Fruit fly (Drosophila melanogaster): ENCODE results near the gene CG3777.

CG3777 gene

dm6 chrX:294839-295238 is 15.3 kb downstream of the CG3777 start, which contains the start of gene CG13375:
CG13375 (minus strand) TSS chrX:294962.
- TF ChIP-seq rn (GFP tag; IDR thresholded peaks at IDR 0.05) (no peak), Pif1A (GFP tag; optimal IDR thresholded peaks at IDR 0.05) (no peak), CG4496 (GFP tag; IDR thresholded peaks at IDR 0.05) (no peak), CG14655 (GFP tag; optimal IDR thresholded peaks at IDR 0.05) (no peak)

- TF ChIP-seq CG9948 (tag; optimal IDR thresholded peaks at IDR 0.05) (no peak), CG8301 (tag; optimal IDR thresholded peaks at IDR 0.05) (no peak)
These were observed 27.9 kb downstream of the CG3777 start, which contains the start of gene CG12470 for dm6 chrX:307384-307783. CG12470 (plus strand) TSS chrX:307684.

dm6 chrX:311328-311727 is 31.8 kb downstream of the CG3777 start:
- no peak for TF ChIP-seq fd96Ca (GFP tag; IDR thresholded peaks at IDR 0.05)
- no peak for TF ChIP-seq Pif1A (GFP tag; optimal IDR thresholded peaks at IDR 0.05)
- TF ChIP-seq CG10348 (GFP tag; IDR thresholded peaks at IDR 0.05): no peak
- TF ChIP-seq CG8301 (tag; optimal IDR thresholded peaks at IDR 0.05): peak; percentile 3
- TF ChIP-seq CG17806 (tag; optimal IDR thresholded peaks at IDR 0.05): no peak
- TF ChIP-seq CG13204 (GFP tag; optimal IDR thresholded peaks at IDR 0.05): no peak
- TF ChIP-seq CG15710 (tag; optimal IDR thresholded peaks at IDR 0.05): no peak
- TF ChIP-seq gl (tag; optimal IDR thresholded peaks at IDR 0.05): no peak
- TF ChIP-seq CG32121 (GFP tag; IDR thresholded peaks at IDR 0.05): 0 out of 2 replicates have a peak, but pooled peaks have one; percentile 21
- TF ChIP-seq Ets98B (GFP tag; IDR thresholded peaks at IDR 0.05): no peak
- TF ChIP-seq D1 (tag; optimal IDR thresholded peaks at IDR 0.05): no peak
- TF ChIP-seq CG14655 (GFP tag; optimal IDR thresholded peaks at IDR 0.05): peak; percentile 9

- TF ChIP-seq CG32121 (GFP tag; IDR thresholded peaks at IDR 0.05): no peak
- TF ChIP-seq CG34367 (tag; optimal IDR thresholded peaks at IDR 0.05): no peak
- TF ChIP-seq CG4496 (GFP tag; IDR thresholded peaks at IDR 0.05): no peak
- no peak for TF ChIP-seq gl (tag; optimal IDR thresholded peaks at IDR 0.05)
- no peak for TF ChIP-seq Snoo (tag; optimal IDR thresholded peaks at IDR 0.05)
- TF ChIP-seq fd96Ca (GFP tag; IDR thresholded peaks at IDR 0.05): no peak
- no peak for TF ChIP-seq Pif1A (GFP tag; optimal IDR thresholded peaks at IDR 0.05)
These were observed 35.3 kb downstream of the CG3777 start, which contains the start of gene Or1a for dm6 chrX:314823-315222. Or1a (plus strand) TSS chrX:315123.

- TF ChIP-seq Ets98B (GFP tag; IDR thresholded peaks at IDR 0.05): no peak
- TF ChIP-seq CG8301 (tag; optimal IDR thresholded peaks at IDR 0.05): peak; percentile 9
- peak; percentile 26 for TF ChIP-seq CG14655 (GFP tag; optimal IDR thresholded peaks at IDR 0.05)
These were observed 54.4 kb downstream of the CG3777 start for dm6 chrX:333942-334341.

- TF ChIP-seq CG14655 (GFP tag; optimal IDR thresholded peaks at IDR 0.05) (peak; percentile 50), CG8301 (tag; optimal IDR thresholded peaks at IDR 0.05) (peak; percentile 42), CG34367 (tag; optimal IDR thresholded peaks at IDR 0.05) (peak; percentile 10), CG13204 (GFP tag; optimal IDR thresholded peaks at IDR 0.05) (peak; percentile 49), fd96Ca (GFP tag; IDR thresholded peaks at IDR 0.05) (no peak), CG8159 (tag; optimal IDR thresholded peaks at IDR 0.05) (peak; percentile 68), CG10348 (GFP tag; IDR thresholded peaks at IDR 0.05) (no peak), CG9948 (tag; optimal IDR thresholded peaks at IDR 0.05) (peak; percentile 49), rn (GFP tag; IDR thresholded peaks at IDR 0.05) (no peak), Snoo (tag; optimal IDR thresholded peaks at IDR 0.05) (peak; percentile 26), CG12605 (GFP tag; IDR thresholded peaks at IDR 0.05) (no peak), D1 (tag; optimal IDR thresholded peaks at IDR 0.05) (no peak), CG4496 (GFP tag; IDR thresholded peaks at IDR 0.05) (peak; percentile 53; the same call in 1 of the 3 replicates), CG17806 (tag; optimal IDR thresholded peaks at IDR 0.05) (peak; percentile 58), EcR (GFP tag; optimal IDR thresholded peaks at IDR 0.05) (no peak), CG15710 (tag; optimal IDR thresholded peaks at IDR 0.05) (no peak), Pif1B (GFP tag; optimal IDR thresholded peaks at IDR 0.05) (peak; percentile 60), CG32121 (GFP tag; IDR thresholded peaks at IDR 0.05) (peak; percentile 30; the same call in 1 of the 2 replicates), Pif1A (GFP tag; optimal IDR thresholded peaks at IDR 0.05) (peak; percentile 36), Ets98B (GFP tag; IDR thresholded peaks at IDR 0.05) (peak; percentile 42; the same call in 1 of the 2 replicates), gl (tag; optimal IDR thresholded peaks at IDR 0.05) (no peak)
These were observed 55.3 kb downstream of the CG3777 start for dm6 chrX:334624-335292.

- no peak for TF ChIP-seq CG13204 (GFP tag; optimal IDR thresholded peaks at IDR 0.05)
- no peak for TF ChIP-seq EcR (GFP tag; optimal IDR thresholded peaks at IDR 0.05)
- no peak for TF ChIP-seq CG9948 (tag; optimal IDR thresholded peaks at IDR 0.05)
- no peak for TF ChIP-seq gl (tag; optimal IDR thresholded peaks at IDR 0.05)
- no peak for TF ChIP-seq fd96Ca (GFP tag; IDR thresholded peaks at IDR 0.05)
These were observed 57.3 kb downstream of the CG3777 start for dm6 chrX:336659-337266.
